Fruit fly (Drosophila melanogaster): ENCODE data around the gene CG15208.

dm6 chrX:10887643-10888042 is 12.1 kb upstream of the CG15208 start:
- TF ChIP-seq CG15710 (tag; optimal IDR thresholded peaks at IDR 0.05), result no peak
- TF ChIP-seq rn (GFP tag; IDR thresholded peaks at IDR 0.05), result no peak
- TF ChIP-seq CG34367 (tag; optimal IDR thresholded peaks at IDR 0.05), result no peak
- no peak for TF ChIP-seq fd96Ca (GFP tag; IDR thresholded peaks at IDR 0.05)
- TF ChIP-seq CG10348 (GFP tag; IDR thresholded peaks at IDR 0.05), result no peak
- no peak for TF ChIP-seq EcR (GFP tag; optimal IDR thresholded peaks at IDR 0.05)
- TF ChIP-seq CG32121 (GFP tag; IDR thresholded peaks at IDR 0.05), result no peak
- TF ChIP-seq CG17806 (tag; optimal IDR thresholded peaks at IDR 0.05), result no peak

Measured in whole organism, pupa.